Worm (Caenorhabditis elegans): ENCODE measurements around the gene F41E6.7.

- TF ChIP-seq unc-86 (tag; optimal IDR thresholded peaks at IDR 0.05): no peak
- no peak for TF ChIP-seq ama-1 (optimal IDR thresholded peaks at IDR 0.05)
- no peak for TF ChIP-seq pha-4 (tag; optimal IDR thresholded peaks at IDR 0.05)
These were observed 50.1 kb downstream of the F41E6.7 start, which contains the start of gene stdh-4 for ce11 chrV:8548989-8549388.

Data from whole organism, late embryonic.